Worm (Caenorhabditis elegans) whole organism, mixed stage, embryonic: ENCODE data around the gene tsp-1.

ENCODE experiments used
- M03D4.4 ChIP-seq: sonication (generic microtip); optimal IDR thresholded peaks from 2 replicates; lab custom pipeline; 2017; ENCODE audit warnings: mild to moderate bottlenecking, missing genetic modification characterization, missing compliant biosample characterization
- bed-3 ChIP-seq: fragments of 200-800 bp; sonication (Bioruptor generic); optimal IDR thresholded peaks from 3 replicates; lab custom pipeline; 2018; ENCODE audit warnings: mild to moderate bottlenecking, missing genetic modification characterization, moderate library complexity, missing compliant biosample characterization
- blmp-1 ChIP-seq: fragments of 150-350 bp; optimal IDR thresholded peaks from 2 replicates; lab custom pipeline; 2014; ENCODE audit warnings: missing biosample characterization, missing genetic modification characterization
- ceh-39 ChIP-seq: fragments of 150-350 bp; optimal IDR thresholded peaks from 2 replicates; lab custom pipeline; 2014; ENCODE audit warnings: missing biosample characterization, missing genetic modification characterization
- ceh-43 ChIP-seq: fragments of 200-800 bp; sonication (Bioruptor generic); optimal IDR thresholded peaks from 2 replicates; lab custom pipeline; 2018; ENCODE audit warnings: mild to moderate bottlenecking, missing genetic modification characterization, moderate library complexity, missing compliant biosample characterization
- ceh-83 ChIP-seq: fragments of 200-800 bp; sonication (Bioruptor generic); optimal IDR thresholded peaks from 2 replicates; lab custom pipeline; 2018; ENCODE audit warnings: mild to moderate bottlenecking, missing genetic modification characterization, missing compliant biosample characterization
- ces-1 ChIP-seq: fragments of 150-350 bp; optimal IDR thresholded peaks from 2 replicates; lab custom pipeline; 2014; ENCODE audit warnings: missing biosample characterization, missing genetic modification reagents, missing genetic modification characterization
- drap-1 ChIP-seq: fragments of 200-800 bp; sonication (Bioruptor generic); optimal IDR thresholded peaks from 3 replicates; lab custom pipeline; 2018; ENCODE audit warnings: mild to moderate bottlenecking, missing genetic modification characterization, missing compliant biosample characterization
- elt-1 ChIP-seq: sonication (generic microtip); optimal IDR thresholded peaks from 2 replicates; lab custom pipeline; 2017; ENCODE audit warnings: missing genetic modification characterization, mild to moderate bottlenecking, missing compliant biosample characterization, antibody characterized with exemption, moderate library complexity, borderline replicate concordance; ENCODE audit not compliant: insufficient read depth
- elt-3 ChIP-seq: fragments of 150-350 bp; optimal IDR thresholded peaks from 2 replicates; lab custom pipeline; 2014; ENCODE audit warnings: missing biosample characterization, missing genetic modification characterization
- flh-1 ChIP-seq: fragments of 200-800 bp; sonication (Bioruptor generic); optimal IDR thresholded peaks from 2 replicates; lab custom pipeline; 2018; ENCODE audit warnings: mild to moderate bottlenecking, missing genetic modification characterization, moderate library complexity, missing compliant biosample characterization
- ham-2 ChIP-seq: fragments of 200-800 bp; sonication (Bioruptor generic); optimal IDR thresholded peaks from 2 replicates; lab custom pipeline; 2018; ENCODE audit warnings: mild to moderate bottlenecking, missing genetic modification characterization, missing compliant biosample characterization
- hlh-1 ChIP-seq: fragments of 150-350 bp; optimal IDR thresholded peaks from 2 replicates; lab custom pipeline; 2014; ENCODE audit warnings: missing biosample characterization, missing genetic modification reagents, missing genetic modification characterization
- lin-13 ChIP-seq: fragments of 150-350 bp; optimal IDR thresholded peaks from 2 replicates; lab custom pipeline; 2014; ENCODE audit warnings: missing biosample characterization, missing genetic modification characterization
- lsy-2 ChIP-seq: fragments of 150-350 bp; optimal IDR thresholded peaks from 2 replicates; lab custom pipeline; 2014; ENCODE audit warnings: missing biosample characterization, missing genetic modification characterization
- mab-5 ChIP-seq: fragments of 150-350 bp; optimal IDR thresholded peaks from 2 replicates; lab custom pipeline; 2014; ENCODE audit warnings: missing biosample characterization, missing genetic modification characterization
- mep-1 ChIP-seq: fragments of 150-350 bp; optimal IDR thresholded peaks from 2 replicates; lab custom pipeline; 2017; ENCODE audit warnings: missing biosample characterization, missing genetic modification reagents, missing genetic modification characterization, inconsistent platforms
- mls-2 ChIP-seq: sonication (generic microtip); optimal IDR thresholded peaks from 2 replicates; lab custom pipeline; 2016; ENCODE audit warnings: mild to moderate bottlenecking, missing genetic modification characterization, moderate library complexity, missing compliant biosample characterization
- nhr-12 ChIP-seq: fragments of 150-350 bp; optimal IDR thresholded peaks from 2 replicates; lab custom pipeline; 2014; ENCODE audit warnings: missing biosample characterization, missing genetic modification characterization
- nhr-237 ChIP-seq: fragments of 150-350 bp; optimal IDR thresholded peaks from 2 replicates; lab custom pipeline; 2014; ENCODE audit warnings: missing biosample characterization, missing genetic modification characterization
- nhr-28 ChIP-seq: fragments of 150-350 bp; optimal IDR thresholded peaks from 2 replicates; lab custom pipeline; 2014; ENCODE audit warnings: missing biosample characterization, missing genetic modification characterization
- nhr-76 ChIP-seq: sonication (generic microtip); optimal IDR thresholded peaks from 2 replicates; lab custom pipeline; 2017; ENCODE audit warnings: missing biosample characterization, missing genetic modification characterization
- pha-4 ChIP-seq: fragments of 150-350 bp; optimal IDR thresholded peaks from 2 replicates; lab custom pipeline; 2018; ENCODE audit warnings: missing biosample characterization, missing genetic modification reagents, missing genetic modification characterization
- sem-2 ChIP-seq: fragments of 200-800 bp; sonication (Bioruptor generic); optimal IDR thresholded peaks from 2 replicates; lab custom pipeline; 2018; ENCODE audit warnings: mild to moderate bottlenecking, missing genetic modification characterization, missing compliant biosample characterization
- sptf-1 ChIP-seq: sonication (generic microtip); optimal IDR thresholded peaks from 2 replicates; lab custom pipeline; 2017; ENCODE audit warnings: mild to moderate bottlenecking, missing genetic modification characterization, moderate library complexity, missing compliant biosample characterization
- tbx-8 ChIP-seq: fragments of 200-800 bp; sonication (Bioruptor generic); optimal IDR thresholded peaks from 2 replicates; lab custom pipeline; 2018; ENCODE audit warnings: mild to moderate bottlenecking, missing genetic modification characterization, moderate library complexity, missing compliant biosample characterization
- unc-120 ChIP-seq: sonication (generic microtip); optimal IDR thresholded peaks from 2 replicates; lab custom pipeline; 2017; ENCODE audit warnings: missing genetic modification characterization, missing compliant biosample characterization; ENCODE audit not compliant: poor library complexity, severe bottlenecking
- unc-62 ChIP-seq: fragments of 150-350 bp; optimal IDR thresholded peaks from 2 replicates; lab custom pipeline; 2014; ENCODE audit warnings: missing biosample characterization, missing genetic modification reagents, missing genetic modification characterization
- zip-8 ChIP-seq: fragments of 150-350 bp; optimal IDR thresholded peaks from 2 replicates; lab custom pipeline; 2014; ENCODE audit warnings: missing biosample characterization, missing genetic modification characterization
- ztf-11 ChIP-seq: fragments of 150-350 bp; optimal IDR thresholded peaks from 2 replicates; lab custom pipeline; 2014; ENCODE audit warnings: missing biosample characterization, missing genetic modification characterization

Gene tsp-1

ce11 chrIII:8240948-8241347 lies 1.7 kb upstream of the tsp-1 start:
- no peak for TF ChIP-seq ztf-11 (tag; lab: Kevin White, UChicago)
- no peak for TF ChIP-seq ces-1
- TF ChIP-seq ham-2 (GFP tag; lab: Kevin White, UChicago) = no peak
- TF ChIP-seq nhr-237 (tag; lab: Kevin White, UChicago) = no peak
- TF ChIP-seq lsy-2 = no peak
- TF ChIP-seq nhr-76 (tag; lab: Kevin White, UChicago) = no peak
- TF ChIP-seq flh-1 = no peak
- no peak for TF ChIP-seq ceh-83
- TF ChIP-seq M03D4.4 (tag; lab: Kevin White, UChicago) = no peak
- TF ChIP-seq zip-8 (tag; lab: Kevin White, UChicago) = no peak
- no peak for TF ChIP-seq elt-1
- no peak for TF ChIP-seq pha-4

DNA sequence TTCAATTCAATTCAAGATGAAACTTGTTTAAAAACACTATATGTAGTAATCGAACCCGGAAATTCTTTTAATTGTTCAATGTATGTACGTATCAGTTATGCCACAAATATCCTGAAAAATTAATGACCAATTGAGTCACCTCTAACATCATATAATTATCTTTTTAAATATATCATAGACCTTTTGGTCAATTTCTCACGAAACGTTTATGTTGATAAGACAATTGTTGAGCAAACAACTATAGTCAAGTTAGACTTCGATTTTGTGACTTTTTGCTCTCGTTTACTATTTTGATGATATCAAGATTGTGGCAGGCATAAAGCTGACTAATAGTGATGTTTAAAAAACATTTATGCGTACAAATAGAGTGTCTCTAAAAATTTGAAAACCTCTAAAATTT lies 1.0 kb upstream of the tsp-1 start:
- TF ChIP-seq mls-2 (tag; lab: Kevin White, UChicago) (no peak), ceh-83 (no peak), ceh-39 (tag; lab: Kevin White, UChicago) (no peak), hlh-1 (tag; lab: Kevin White, UChicago) (no peak), M03D4.4 (tag; lab: Kevin White, UChicago) (no peak), sem-2 (GFP tag; lab: Kevin White, UChicago) (no peak), unc-62 (GFP tag; lab: Kevin White, UChicago) (no peak), flh-1 (no peak), tbx-8 (GFP tag; lab: Kevin White, UChicago) (no peak), ztf-11 (tag; lab: Kevin White, UChicago) (no peak), ceh-43 (GFP tag; lab: Kevin White, UChicago) (no peak)

- no peak for TF ChIP-seq lin-13 (tag; lab: Kevin White, UChicago)
- TF ChIP-seq drap-1 = no peak
- no peak for TF ChIP-seq mls-2 (tag; lab: Kevin White, UChicago)
- TF ChIP-seq zip-8 (tag; lab: Kevin White, UChicago) = no peak
- TF ChIP-seq tbx-8 (GFP tag; lab: Kevin White, UChicago) = no peak
- no peak for TF ChIP-seq nhr-12
- TF ChIP-seq ces-1 = no peak
- TF ChIP-seq lsy-2 = no peak
Measured at ce11 chrIII:8237827-8238226, 1.4 kb downstream of the tsp-1 start, which contains the start of gene tsp-2. tsp-2 (minus strand) TSS chrIII:8237935.

DNA sequence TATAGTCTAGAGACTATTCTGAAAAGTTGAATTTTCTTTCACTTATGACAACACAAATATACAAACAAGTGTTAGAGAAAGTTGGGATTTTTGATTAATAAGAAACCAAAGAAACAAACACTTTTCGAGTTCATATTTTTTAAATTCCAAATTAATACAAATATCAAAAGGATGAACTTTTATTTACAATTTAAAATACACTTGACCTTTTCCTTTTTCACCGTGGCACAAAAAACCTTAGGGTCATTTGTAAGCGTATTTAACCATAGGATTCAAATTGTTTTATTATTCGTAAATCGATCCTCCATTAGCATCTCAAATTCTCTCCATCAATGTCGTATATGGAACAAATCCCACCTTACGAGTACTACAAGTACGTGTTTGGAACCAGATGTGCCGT lies 3.3 kb downstream of the tsp-1 start, which contains the start of gene C02F5.5:
TSS of gene C02F5.5 (plus strand) at position 301 of the 400 bp plus-strand sequence.
- TF ChIP-seq nhr-76 (tag; lab: Kevin White, UChicago) (no peak), mab-5 (tag; lab: Kevin White, UChicago) (no peak), drap-1 (no peak), unc-120 (tag; lab: Kevin White, UChicago) (no peak), ceh-39 (tag; lab: Kevin White, UChicago) (no peak), bed-3 (GFP tag; lab: Kevin White, UChicago) (no peak), nhr-12 (no peak), mls-2 (tag; lab: Kevin White, UChicago) (no peak), unc-62 (GFP tag; lab: Kevin White, UChicago) (no peak)

DNA sequence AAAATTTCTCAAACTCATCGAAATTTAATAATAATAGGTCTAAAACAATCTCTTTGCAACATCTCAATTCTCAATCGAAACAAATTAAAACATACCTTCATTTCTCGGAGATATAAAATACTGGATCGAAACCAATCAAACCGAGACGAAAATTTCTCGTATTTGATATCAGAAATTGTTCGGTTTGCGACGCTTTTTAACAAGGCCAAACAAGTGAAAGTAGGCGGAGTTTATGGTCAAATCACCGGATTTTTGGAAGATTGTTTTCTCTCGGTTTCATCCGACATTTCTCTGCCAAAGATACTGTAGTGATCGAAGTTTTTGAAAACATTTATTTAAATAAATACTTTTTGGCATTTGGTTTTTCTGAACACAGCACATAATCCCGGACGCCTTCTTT lies 3.9 kb downstream of the tsp-1 start, which contains the start of gene C02F5.14:
TSS of gene C02F5.14 (minus strand) at position 157 of the 400 bp plus-strand sequence.
- TF ChIP-seq lsy-2 = no peak
- no peak for TF ChIP-seq ces-1
- TF ChIP-seq elt-1 = no peak
- TF ChIP-seq blmp-1 (tag; lab: Kevin White, UChicago) = no peak
- TF ChIP-seq nhr-76 (tag; lab: Kevin White, UChicago) = no peak
- no peak for TF ChIP-seq ceh-43 (GFP tag; lab: Kevin White, UChicago)
- no peak for TF ChIP-seq mls-2 (tag; lab: Kevin White, UChicago)
- TF ChIP-seq unc-120 (tag; lab: Kevin White, UChicago) = no peak

- TF ChIP-seq ceh-43 (GFP tag; lab: Kevin White, UChicago) (no peak), hlh-1 (tag; lab: Kevin White, UChicago) (no peak), zip-8 (tag; lab: Kevin White, UChicago) (no peak), ztf-11 (tag; lab: Kevin White, UChicago) (no peak), sptf-1 (tag; lab: Kevin White, UChicago) (no peak), mep-1 (tag; lab: Kevin White, UChicago) (no peak), nhr-28 (tag; lab: Kevin White, UChicago) (no peak), tbx-8 (GFP tag; lab: Kevin White, UChicago) (no peak), pha-4 (no peak), unc-62 (GFP tag; lab: Kevin White, UChicago) (no peak), blmp-1 (tag; lab: Kevin White, UChicago) (no peak), unc-120 (tag; lab: Kevin White, UChicago) (no peak), elt-3 (no peak), mab-5 (tag; lab: Kevin White, UChicago) (no peak), lsy-2 (no peak), ceh-39 (tag; lab: Kevin White, UChicago) (no peak)
Measured at ce11 chrIII:8232634-8233033, 6.6 kb downstream of the tsp-1 start, which contains the start of gene henn-1. henn-1 (plus strand) TSS chrIII:8232651.
